Worm (Caenorhabditis elegans): Measurements from ENCODE around the gene F32A5.4.

DNA sequence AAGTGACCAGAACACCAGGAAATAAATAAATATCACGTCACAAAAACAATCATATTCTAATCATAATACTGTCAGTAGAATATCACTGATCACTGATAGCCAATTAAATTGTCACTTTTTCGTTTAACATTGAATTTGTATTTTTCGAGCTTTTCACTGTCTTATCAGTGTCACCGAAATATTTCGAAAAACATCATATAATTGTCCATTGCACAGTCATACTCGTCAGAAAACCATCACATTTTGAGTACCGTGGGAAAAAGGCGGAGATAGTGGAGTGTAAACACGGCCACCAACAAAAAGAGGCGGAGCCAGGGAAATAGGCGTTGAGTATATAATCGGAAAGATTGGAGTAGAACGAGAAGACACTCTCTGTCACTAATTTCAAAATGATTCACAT is 48.3 kb downstream of the F32A5.4 start:
- no peak for TF ChIP-seq ets-4 (tag; optimal IDR thresholded peaks at IDR 0.05)
- TF ChIP-seq C08G9.2 (tag; optimal IDR thresholded peaks at IDR 0.05), result no peak
- no peak for TF ChIP-seq pha-4 (tag; optimal IDR thresholded peaks at IDR 0.05)
- no peak for TF ChIP-seq ceh-19 (GFP tag; optimal IDR thresholded peaks at IDR 0.05)
- TF ChIP-seq ama-1 (optimal IDR thresholded peaks at IDR 0.05), result no peak
- no peak for TF ChIP-seq lim-6 (tag; optimal IDR thresholded peaks at IDR 0.05)
- no peak for TF ChIP-seq tbx-2 (tag; optimal IDR thresholded peaks at IDR 0.05)
- TF ChIP-seq dve-1 (tag; optimal IDR thresholded peaks at IDR 0.05), result no peak
- no peak for TF ChIP-seq elt-2 (tag; optimal IDR thresholded peaks at IDR 0.05)
